Fruit fly (Drosophila melanogaster): ENCODE data around the gene CG13360.

- TF ChIP-seq rn (GFP tag; IDR thresholded peaks at IDR 0.05): no peak
- no peak for TF ChIP-seq Snoo (tag; optimal IDR thresholded peaks at IDR 0.05)
- no peak for TF ChIP-seq CG8159 (tag; optimal IDR thresholded peaks at IDR 0.05)
- TF ChIP-seq D1 (tag; optimal IDR thresholded peaks at IDR 0.05): no peak
- no peak for TF ChIP-seq CG12605 (GFP tag; IDR thresholded peaks at IDR 0.05)
- TF ChIP-seq Ets98B (GFP tag; IDR thresholded peaks at IDR 0.05): no peak
- no peak for TF ChIP-seq CG8301 (tag; optimal IDR thresholded peaks at IDR 0.05)
- no peak for TF ChIP-seq CG32121 (GFP tag; IDR thresholded peaks at IDR 0.05)
These were observed 36.3 kb downstream of the CG13360 start, which contains the start of gene CG13361 for dm6 chrX:753553-753952.

All from whole organism, pupa.